Worm (Caenorhabditis elegans) whole organism, young adult: ENCODE data around the gene T22B7.7.

Experiments used
- B0019.2 ChIP-seq: fragments of 200-800 bp; sonication (Bioruptor generic); conservative IDR thresholded peaks from 2 replicates; pipeline ENCODE4 v1.3.6; 2022; ENCODE audit warnings: missing genetic modification reagents, missing genetic modification characterization, missing compliant biosample characterization
- B0261.1 ChIP-seq: sonication (generic microtip); optimal IDR thresholded peaks from 2 replicates; lab custom pipeline; 2016; ENCODE audit warnings: mild to moderate bottlenecking, missing genetic modification characterization, moderate library complexity, missing compliant biosample characterization
- B0336.3 ChIP-seq: fragments of 200-800 bp; sonication (Bioruptor generic); IDR thresholded peaks from 2 replicates; pipeline ENCODE4 v1.3.6; 2022; ENCODE audit warnings: missing genetic modification characterization, missing compliant biosample characterization
- C06A6.2 ChIP-seq: fragments of 200-800 bp; sonication (Bioruptor generic); conservative IDR thresholded peaks from 2 replicates; pipeline ENCODE4 v1.3.6; 2022; ENCODE audit warnings: missing genetic modification characterization, missing compliant biosample characterization
- C17E4.6 ChIP-seq: fragments of 200-800 bp; sonication (Bioruptor generic); IDR thresholded peaks from 2 replicates; pipeline ENCODE4 v1.3.6; 2022; ENCODE audit warnings: missing genetic modification reagents, missing genetic modification characterization, missing compliant biosample characterization
- F33H1.4 ChIP-seq: fragments of 200-800 bp; sonication (Bioruptor generic); IDR thresholded peaks from 2 replicates; pipeline ENCODE4 v1.3.6; 2022; ENCODE audit warnings: missing genetic modification reagents, missing genetic modification characterization, missing compliant biosample characterization
- F57A8.1 ChIP-seq: fragments of 200-800 bp; sonication (Bioruptor generic); optimal IDR thresholded peaks from 2 replicates; lab custom pipeline; 2018; ENCODE audit warnings: mild to moderate bottlenecking, missing genetic modification characterization, moderate library complexity, missing compliant biosample characterization
- F57C9.4 ChIP-seq: sonication (generic microtip); optimal IDR thresholded peaks from 2 replicates; lab custom pipeline; 2017; ENCODE audit warnings: mild to moderate bottlenecking, missing genetic modification characterization, missing compliant biosample characterization
- K11D2.4 ChIP-seq: fragments of 200-800 bp; sonication (Bioruptor generic); IDR thresholded peaks from 2 replicates; pipeline ENCODE4 v1.3.6; 2022; ENCODE audit warnings: missing genetic modification reagents, missing genetic modification characterization, missing compliant biosample characterization
- T07F8.4 ChIP-seq: sonication (generic microtip); optimal IDR thresholded peaks from 2 replicates; lab custom pipeline; 2016; ENCODE audit warnings: mild to moderate bottlenecking, missing genetic modification characterization, moderate library complexity, missing compliant biosample characterization
- T26A5.8 ChIP-seq: sonication (generic microtip); optimal IDR thresholded peaks from 2 replicates; lab custom pipeline; 2016; ENCODE audit warnings: missing genetic modification characterization, missing compliant biosample characterization
- Y79H2A.3 ChIP-seq: fragments of 200-800 bp; sonication (Bioruptor generic); conservative IDR thresholded peaks from 2 replicates; pipeline ENCODE4 v1.3.6; 2022; ENCODE audit warnings: missing genetic modification reagents, missing genetic modification characterization, missing compliant biosample characterization
- Y95B8A.8 ChIP-seq: fragments of 200-800 bp; sonication (Bioruptor generic); IDR thresholded peaks from 2 replicates; pipeline ENCODE4 v1.3.6; 2022; ENCODE audit warnings: missing genetic modification reagents, missing genetic modification characterization, missing compliant biosample characterization
- ZK185.1 ChIP-seq: sonication (generic microtip); optimal IDR thresholded peaks from 2 replicates; lab custom pipeline; 2016; ENCODE audit warnings: mild to moderate bottlenecking, missing genetic modification characterization, missing compliant biosample characterization; ENCODE audit not compliant: poor library complexity, severe bottlenecking
- akir-1 ChIP-seq: fragments of 200-800 bp; sonication (Bioruptor generic); optimal IDR thresholded peaks from 2 replicates; lab custom pipeline; 2018; ENCODE audit warnings: mild to moderate bottlenecking, missing genetic modification characterization, moderate library complexity, missing compliant biosample characterization
- aptf-2 ChIP-seq: fragments of 200-800 bp; sonication (Bioruptor generic); conservative IDR thresholded peaks from 2 replicates; pipeline ENCODE4 v1.3.6; 2022; ENCODE audit warnings: missing genetic modification reagents, missing genetic modification characterization, missing compliant biosample characterization
- atf-7 ChIP-seq: sonication (generic microtip); optimal IDR thresholded peaks from 2 replicates; lab custom pipeline; 2017; ENCODE audit warnings: mild to moderate bottlenecking, missing genetic modification characterization, missing compliant biosample characterization
- athp-1 ChIP-seq: sonication (generic microtip); optimal IDR thresholded peaks from 2 replicates; lab custom pipeline; 2017; ENCODE audit warnings: mild to moderate bottlenecking, missing genetic modification characterization, missing compliant biosample characterization
- attf-5 ChIP-seq: fragments of 200-800 bp; sonication (Bioruptor generic); optimal IDR thresholded peaks from 2 replicates; lab custom pipeline; 2018; ENCODE audit warnings: mild to moderate bottlenecking, missing genetic modification characterization, missing compliant biosample characterization
- ceh-100 ChIP-seq: fragments of 200-800 bp; sonication (Bioruptor generic); IDR thresholded peaks from 2 replicates; pipeline ENCODE4 v1.3.6; 2022; ENCODE audit warnings: missing genetic modification reagents, missing genetic modification characterization, missing compliant biosample characterization
- ceh-27 ChIP-seq: fragments of 200-800 bp; sonication (Bioruptor generic); optimal IDR thresholded peaks from 2 replicates; lab custom pipeline; 2018; ENCODE audit warnings: mild to moderate bottlenecking, missing genetic modification characterization, moderate library complexity, missing compliant biosample characterization
- ceh-58 ChIP-seq: fragments of 200-800 bp; sonication (Bioruptor generic); IDR thresholded peaks from 2 replicates; pipeline ENCODE4 v1.3.6; 2022; ENCODE audit warnings: missing genetic modification characterization, missing compliant biosample characterization
- ceh-91 ChIP-seq: fragments of 200-800 bp; sonication (Bioruptor generic); IDR thresholded peaks from 2 replicates; pipeline ENCODE4 v1.3.6; 2022; ENCODE audit warnings: missing genetic modification reagents, missing genetic modification characterization, missing compliant biosample characterization
- die-1 ChIP-seq: sonication (generic microtip); optimal IDR thresholded peaks from 2 replicates; lab custom pipeline; 2016; ENCODE audit warnings: missing genotype, mild to moderate bottlenecking, missing genetic modification characterization, missing compliant biosample characterization
- dox-1 ChIP-seq: fragments of 200-800 bp; sonication (Bioruptor generic); IDR thresholded peaks from 2 replicates; pipeline ENCODE4 v1.3.6; 2022; ENCODE audit warnings: missing genetic modification reagents, missing genetic modification characterization, missing compliant biosample characterization
- ekl-4 ChIP-seq: fragments of 200-800 bp; sonication (Bioruptor generic); IDR thresholded peaks from 2 replicates; pipeline ENCODE4 v1.3.6; 2022; ENCODE audit warnings: missing genetic modification reagents, missing genetic modification characterization, missing compliant biosample characterization
- fkh-3 ChIP-seq: sonication (generic microtip); optimal IDR thresholded peaks from 2 replicates; lab custom pipeline; 2016; ENCODE audit warnings: mild to moderate bottlenecking, missing genetic modification characterization, missing compliant biosample characterization
- hlh-26 ChIP-seq: fragments of 200-800 bp; sonication (Bioruptor generic); conservative IDR thresholded peaks from 2 replicates; pipeline ENCODE4 v1.3.6; 2022; ENCODE audit warnings: missing genetic modification reagents, missing genetic modification characterization, missing compliant biosample characterization
- hmg-1.2 ChIP-seq: fragments of 200-800 bp; sonication (Bioruptor generic); IDR thresholded peaks from 2 replicates; pipeline ENCODE4 v1.3.6; 2022; ENCODE audit warnings: missing genetic modification reagents, missing genetic modification characterization, missing compliant biosample characterization
- hsf-1 ChIP-seq: fragments of 200-800 bp; sonication (Bioruptor generic); IDR thresholded peaks from 2 replicates; pipeline ENCODE4 v1.3.6; 2022; ENCODE audit warnings: missing genetic modification reagents, missing genetic modification characterization, missing compliant biosample characterization
- lsl-1 ChIP-seq: fragments of 200-800 bp; sonication (Bioruptor generic); optimal IDR thresholded peaks from 2 replicates; lab custom pipeline; 2018; ENCODE audit warnings: mild to moderate bottlenecking, missing genetic modification characterization, moderate library complexity, missing compliant biosample characterization
- madf-10 ChIP-seq: sonication (generic microtip); optimal IDR thresholded peaks from 2 replicates; lab custom pipeline; 2016; ENCODE audit warnings: mild to moderate bottlenecking, missing genetic modification characterization, missing compliant biosample characterization
- madf-3 ChIP-seq: fragments of 200-800 bp; sonication (Bioruptor generic); IDR thresholded peaks from 2 replicates; pipeline ENCODE4 v1.3.6; 2022; ENCODE audit warnings: missing genetic modification reagents, missing genetic modification characterization, missing compliant biosample characterization
- nfya-1 ChIP-seq: sonication (generic microtip); optimal IDR thresholded peaks from 2 replicates; lab custom pipeline; 2017; ENCODE audit warnings: antibody characterized with exemption, missing compliant biosample characterization, missing genetic modification characterization, borderline replicate concordance; ENCODE audit not compliant: insufficient read depth
- nhr-120 ChIP-seq: fragments of 200-800 bp; sonication (Bioruptor generic); IDR thresholded peaks from 2 replicates; pipeline ENCODE4 v1.3.6; 2022; ENCODE audit warnings: missing genetic modification characterization, missing compliant biosample characterization
- sea-2 ChIP-seq: fragments of 200-800 bp; sonication (Bioruptor generic); IDR thresholded peaks from 2 replicates; pipeline ENCODE4 v1.3.6; 2022; ENCODE audit warnings: missing genetic modification characterization, missing compliant biosample characterization
- snpc-4 ChIP-seq, 5 experiments: fragments of 150-350 bp in 1 of 5; sonication (generic microtip) in 4 of 5; optimal IDR thresholded peaks; 2 replicates each; lab custom pipeline; 2014 to 2018; ENCODE audit warnings: missing genetic modification characterization in 5 of 5, missing biosample characterization in 3 of 5, antibody characterized with exemption in 2 of 5, mild to moderate bottlenecking in 2 of 5, missing compliant biosample characterization in 2 of 5, missing genotype in 2 of 5, moderate library complexity in 2 of 5, missing genetic modification reagents in 1 of 5
- somi-1 ChIP-seq: fragments of 200-800 bp; sonication (Bioruptor generic); optimal IDR thresholded peaks from 2 replicates; lab custom pipeline; 2018; ENCODE audit warnings: mild to moderate bottlenecking, missing genetic modification characterization, missing compliant biosample characterization
- tbx-9 ChIP-seq: sonication (generic microtip); optimal IDR thresholded peaks from 2 replicates; lab custom pipeline; 2016; ENCODE audit warnings: borderline replicate concordance, missing genetic modification characterization, inconsistent platforms, missing compliant biosample characterization
- tlf-1 ChIP-seq: fragments of 200-800 bp; sonication (Bioruptor generic); optimal IDR thresholded peaks from 2 replicates; lab custom pipeline; 2018; ENCODE audit warnings: mild to moderate bottlenecking, missing genetic modification characterization, missing compliant biosample characterization
- unc-130 ChIP-seq: sonication (generic microtip); optimal IDR thresholded peaks from 2 replicates; lab custom pipeline; 2016; ENCODE audit warnings: missing genetic modification reagents, missing genetic modification characterization, missing compliant biosample characterization
- zfh-2 ChIP-seq: fragments of 200-800 bp; sonication (Bioruptor generic); conservative IDR thresholded peaks from 2 replicates; pipeline ENCODE4 v1.3.6; 2022; ENCODE audit warnings: missing genetic modification reagents, missing genetic modification characterization, missing compliant biosample characterization
- ztf-22 ChIP-seq: fragments of 200-800 bp; sonication (Bioruptor generic); optimal IDR thresholded peaks from 2 replicates; lab custom pipeline; 2018; ENCODE audit warnings: mild to moderate bottlenecking, missing genetic modification characterization, moderate library complexity, missing compliant biosample characterization
- ztf-26 ChIP-seq: sonication (generic microtip); optimal IDR thresholded peaks from 2 replicates; lab custom pipeline; 2017; ENCODE audit warnings: missing genetic modification characterization, missing compliant biosample characterization
- ztf-3 ChIP-seq: fragments of 200-800 bp; sonication (Bioruptor generic); optimal IDR thresholded peaks from 2 replicates; lab custom pipeline; 2018; ENCODE audit warnings: mild to moderate bottlenecking, missing genetic modification characterization, missing compliant biosample characterization
- ztf-6 ChIP-seq: fragments of 200-800 bp; sonication (Bioruptor generic); IDR thresholded peaks from 2 replicates; pipeline ENCODE4 v1.3.6; 2022; ENCODE audit warnings: missing genetic modification reagents, missing genetic modification characterization, missing compliant biosample characterization

T22B7.7 gene

ce11 chrX:5692099-5692498, 38.2 kb upstream of the T22B7.7 start, which contains the start of gene W01C8.1:
W01C8.1 (plus strand) TSS chrX:5692399.
- TF ChIP-seq attf-5 (GFP tag; lab: Kevin White, UChicago) (no peak), akir-1 (GFP tag; lab: Kevin White, UChicago) (no peak), somi-1 (GFP tag; lab: Kevin White, UChicago) (no peak), ekl-4 (no peak), ceh-27 (GFP tag; lab: Kevin White, UChicago) (no peak), unc-130 (GFP tag; lab: Kevin White, UChicago) (no peak), ztf-3 (no peak), hlh-26 (GFP tag; lab: Robert Waterston, UW) (no peak), nfya-1 (tag; lab: Kevin White, UChicago) (no peak), T07F8.4 (tag; lab: Kevin White, UChicago) (no peak), B0261.1 (tag; lab: Kevin White, UChicago) (no peak), ceh-91 (no peak), ztf-26 (tag; lab: Kevin White, UChicago) (no peak), F57A8.1 (GFP tag; lab: Kevin White, UChicago) (no peak), ceh-58 (GFP tag; lab: Robert Waterston, UW) (no peak), tlf-1 (GFP tag; lab: Kevin White, UChicago) (no peak), ztf-6 (no peak), ZK185.1 (no peak), Y95B8A.8 (GFP tag; lab: Robert Waterston, UW) (no peak), B0019.2 (GFP tag; lab: Robert Waterston, UW) (no peak)

DNA sequence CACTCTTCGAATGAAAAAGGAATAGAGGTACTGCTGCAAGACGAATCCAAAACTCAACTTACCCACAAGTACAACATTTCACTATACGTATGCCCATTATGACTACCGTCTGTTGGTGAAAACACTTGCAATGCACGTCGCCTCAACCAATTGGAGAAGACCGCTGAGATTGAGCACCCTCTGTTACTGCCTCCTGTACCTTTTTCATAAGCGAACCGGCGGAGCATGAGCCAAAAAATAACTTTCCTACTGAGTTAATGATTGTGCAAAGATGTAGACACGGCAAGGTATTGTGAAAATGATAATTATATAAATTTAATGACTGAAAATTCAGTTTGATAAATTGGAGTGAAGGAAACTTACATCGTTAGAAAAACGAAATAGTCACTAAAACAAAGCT, 35.2 kb upstream of the T22B7.7 start:
- TF ChIP-seq tbx-9 (tag; lab: Kevin White, UChicago) = no peak

DNA sequence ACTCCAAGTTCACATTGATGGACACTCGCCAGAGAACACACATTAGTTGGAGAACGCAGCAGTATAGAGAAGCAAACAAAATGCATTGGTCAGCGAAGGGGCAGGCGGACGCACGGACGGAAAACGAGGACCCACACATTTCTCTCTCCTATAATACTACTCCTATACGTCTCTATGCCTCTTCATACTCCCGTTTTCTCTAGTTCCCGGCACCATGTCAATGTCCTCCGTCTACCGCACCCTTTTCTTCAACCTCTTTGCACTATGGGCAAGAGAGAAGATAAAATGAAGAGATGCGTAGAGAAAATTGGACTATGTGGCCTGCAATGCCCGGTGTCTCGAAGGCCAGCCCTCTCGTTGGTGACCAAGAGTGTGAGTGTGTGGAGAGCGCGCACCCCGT, 32.2 kb upstream of the T22B7.7 start, which contains the start of gene set-20:
TSS of gene set-20 (minus strand) at position 94 of the 400 bp plus-strand sequence.
- TF ChIP-seq hsf-1 (GFP tag; lab: Robert Waterston, UW) = no peak
- no peak for TF ChIP-seq F57C9.4 (tag; lab: Kevin White, UChicago)
- no peak for TF ChIP-seq F33H1.4
- no peak for TF ChIP-seq T26A5.8 (tag; lab: Kevin White, UChicago)
- TF ChIP-seq zfh-2 = peak; percentile 65
- TF ChIP-seq B0336.3 = no peak
- no peak for TF ChIP-seq madf-3
- TF ChIP-seq C06A6.2 (GFP tag; lab: Robert Waterston, UW) = no peak
- 0 out of 2 replicates have a peak, but pooled peaks have one; percentile 48 for TF ChIP-seq hmg-1.2
- no peak for TF ChIP-seq ceh-100 (GFP tag; lab: Robert Waterston, UW)
- no peak for TF ChIP-seq lsl-1 (GFP tag; lab: Kevin White, UChicago)
- no peak for TF ChIP-seq F57A8.1 (GFP tag; lab: Kevin White, UChicago)
- no peak for TF ChIP-seq ztf-22 (GFP tag; lab: Kevin White, UChicago)
- no peak for TF ChIP-seq athp-1 (tag; lab: Kevin White, UChicago)
- TF ChIP-seq Y79H2A.3 (GFP tag; lab: Robert Waterston, UW) = no peak
- no peak for TF ChIP-seq sea-2
- no peak for TF ChIP-seq aptf-2 (GFP tag; lab: Robert Waterston, UW)
- no peak for TF ChIP-seq ceh-91
- no peak for TF ChIP-seq nhr-120
- TF ChIP-seq Y95B8A.8 (GFP tag; lab: Robert Waterston, UW) = no peak
- no peak for TF ChIP-seq madf-10
- TF ChIP-seq dox-1 (GFP tag; lab: Robert Waterston, UW) = peak; percentile 70
- no peak for TF ChIP-seq T07F8.4 (tag; lab: Kevin White, UChicago)
- TF ChIP-seq atf-7 (tag; lab: Kevin White, UChicago) = no peak
- no peak for TF ChIP-seq C17E4.6 (GFP tag; lab: Robert Waterston, UW)
- no peak for TF ChIP-seq fkh-3
- TF ChIP-seq die-1 (tag; lab: Kevin White, UChicago) = peak; percentile 1
- no peak for TF ChIP-seq snpc-4 (GFP tag; optimal IDR thresholded peaks at IDR 0.05; lab: Kevin White, UChicago)
- no peak for TF ChIP-seq snpc-4 (tag; optimal IDR thresholded peaks at IDR 0.05; lab: Kevin White, UChicago)
- no peak for TF ChIP-seq K11D2.4 (GFP tag; lab: Robert Waterston, UW)
